Fruit fly (Drosophila melanogaster) whole organism, embryonic: ENCODE measurements around the gene Eo.

Experiments used
- CG12769 ChIP-seq: fragments of 200-800 bp; sonication (Bioruptor generic); optimal IDR thresholded peaks from 2 replicates; lab custom pipeline; 2019; ENCODE audit warnings: missing biosample characterization, mild to moderate bottlenecking, missing genetic modification characterization, moderate library complexity
- CG1602 ChIP-seq: fragments of 200-800 bp; sonication (Bioruptor generic); optimal IDR thresholded peaks from 3 replicates; lab custom pipeline; 2016; ENCODE audit warnings: missing biosample characterization, missing genetic modification characterization
- CG16813 ChIP-seq: fragments of 200-800 bp; sonication (Bioruptor generic); IDR thresholded peaks from 3 replicates; pipeline ENCODE4 v1.3.6; 2022; ENCODE audit warnings: missing biosample characterization, missing genetic modification characterization; ENCODE audit not compliant: partially characterized antibody
- CG3281 ChIP-seq: fragments of 200-800 bp; sonication (Bioruptor generic); optimal IDR thresholded peaks from 3 replicates; lab custom pipeline; 2017; ENCODE audit warnings: missing biosample characterization, mild to moderate bottlenecking, missing genetic modification characterization
- CG4730 ChIP-seq: fragments of 200-800 bp; sonication (Bioruptor generic); IDR thresholded peaks from 2 replicates; pipeline ENCODE4 v1.3.6; 2022; ENCODE audit warnings: missing biosample characterization, missing genetic modification characterization
- CG6175 ChIP-seq: fragments of 200-800 bp; sonication (Bioruptor generic); IDR thresholded peaks from 3 replicates; pipeline ENCODE4 v1.3.6; 2022; ENCODE audit warnings: missing biosample characterization, missing genetic modification characterization
- CTCF ChIP-seq: fragments of 200-800 bp; sonication (Bioruptor generic); optimal IDR thresholded peaks from 2 replicates; lab custom pipeline; 2017; ENCODE audit warnings: missing biosample characterization, mild to moderate bottlenecking, missing genetic modification characterization, moderate library complexity
- CoRest ChIP-seq: fragments of 200-800 bp; sonication (Bioruptor generic); optimal IDR thresholded peaks from 3 replicates; lab custom pipeline; 2018; ENCODE audit warnings: missing biosample characterization, mild to moderate bottlenecking, missing genetic modification characterization, moderate library complexity
- Ravus ChIP-seq: fragments of 200-800 bp; sonication (Bioruptor generic); IDR thresholded peaks from 2 replicates; pipeline ENCODE4 v1.3.6; 2022; ENCODE audit warnings: missing biosample characterization, missing genetic modification characterization
- Rx ChIP-seq: fragments of 200-800 bp; sonication (Bioruptor generic); IDR thresholded peaks from 2 replicates; pipeline ENCODE4 v1.3.6; 2022; ENCODE audit warnings: missing biosample characterization, missing genetic modification characterization
- gcm2 ChIP-seq: fragments of 200-800 bp; sonication (Bioruptor generic); optimal IDR thresholded peaks from 2 replicates; lab custom pipeline; 2016; ENCODE audit warnings: missing biosample characterization, missing genetic modification characterization
- hth ChIP-seq: fragments of >200 bp; optimal IDR thresholded peaks from 2 replicates; lab custom pipeline; 2017; ENCODE audit warnings: inconsistent platforms
- inv ChIP-seq: fragments of 200-800 bp; sonication (Bioruptor generic); IDR thresholded peaks from 2 replicates; pipeline ENCODE4 v1.3.6; 2022; ENCODE audit warnings: missing biosample characterization, missing genetic modification characterization; ENCODE audit not compliant: partially characterized antibody

dm6 chrX:14896791-14897190 lies 21.8 kb downstream of the Eo start, which contains the start of gene CG9514:
- no peak for TF ChIP-seq Rx (GFP tag; lab: Robert Waterston, UW)
- TF ChIP-seq CG3281 (GFP tag; lab: Kevin White, UChicago) = no peak
- no peak for TF ChIP-seq Ravus (GFP tag; lab: Robert Waterston, UW)
- no peak for TF ChIP-seq CG12769
- no peak for TF ChIP-seq inv (GFP tag; lab: Robert Waterston, UW)
- TF ChIP-seq CTCF (GFP tag; lab: Kevin White, UChicago) = no peak
- TF ChIP-seq CG1602 (GFP tag; lab: Kevin White, UChicago) = no peak
- no peak for TF ChIP-seq CG6175 (GFP tag; lab: Robert Waterston, UW)
- TF ChIP-seq CG4730 (GFP tag; lab: Robert Waterston, UW) = no peak
- TF ChIP-seq CoRest (tag; lab: Kevin White, UChicago) = no peak
- no peak for TF ChIP-seq CG16813 (GFP tag; lab: Robert Waterston, UW)
- TF ChIP-seq gcm2 (GFP tag; lab: Kevin White, UChicago) = no peak
- TF ChIP-seq hth (lab: Kevin White, UChicago) = no peak
